Worm (Caenorhabditis elegans) whole organism, midembryonic: ENCODE data around the gene folt-2.

Experiments
- T22C8.4 ChIP-seq: fragments of 200-800 bp; sonication (Bioruptor generic); IDR thresholded peaks from 2 replicates; pipeline ENCODE4 v1.3.6; 2022; ENCODE audit warnings: missing genetic modification characterization, missing compliant biosample characterization
- cog-1 ChIP-seq: sonication (generic microtip); optimal IDR thresholded peaks from 2 replicates; lab custom pipeline; 2016; ENCODE audit warnings: missing genetic modification characterization, missing compliant biosample characterization
- flt-1 ChIP-seq: fragments of 200-800 bp; sonication (Bioruptor generic); IDR thresholded peaks from 2 replicates; pipeline ENCODE4 v1.3.6; 2022; ENCODE audit warnings: missing genetic modification characterization, missing compliant biosample characterization
- klf-2 ChIP-seq: fragments of 200-800 bp; sonication (Bioruptor generic); conservative IDR thresholded peaks from 2 replicates; pipeline ENCODE4 v1.3.6; 2022; ENCODE audit warnings: missing genetic modification reagents, missing genetic modification characterization, missing compliant biosample characterization
- med-1 ChIP-seq: sonication (generic microtip); optimal IDR thresholded peaks from 2 replicates; lab custom pipeline; 2017; ENCODE audit warnings: missing genetic modification characterization, mild to moderate bottlenecking, missing compliant biosample characterization, antibody characterized with exemption, missing genetic modification reagents; ENCODE audit not compliant: insufficient read depth
- ref-1 ChIP-seq: fragments of 200-800 bp; sonication (Bioruptor generic); conservative IDR thresholded peaks from 2 replicates; pipeline ENCODE4 v1.3.6; 2022; ENCODE audit warnings: missing genetic modification reagents, missing genetic modification characterization, missing compliant biosample characterization
- tab-1 ChIP-seq: fragments of 200-800 bp; sonication (Bioruptor generic); IDR thresholded peaks from 2 replicates; pipeline ENCODE4 v1.3.6; 2022; ENCODE audit warnings: missing genetic modification characterization, missing compliant biosample characterization
- ztf-23 ChIP-seq: fragments of 200-800 bp; sonication (Bioruptor generic); IDR thresholded peaks from 2 replicates; pipeline ENCODE4 v1.3.6; 2022; ENCODE audit warnings: missing genetic modification reagents, missing genetic modification characterization, missing compliant biosample characterization
- ztf-29 ChIP-seq: fragments of 200-800 bp; sonication (Bioruptor generic); IDR thresholded peaks from 2 replicates; pipeline ENCODE4 v1.3.6; 2022; ENCODE audit warnings: missing genetic modification reagents, missing genetic modification characterization, missing compliant biosample characterization

The folt-2 gene

ce11 chrV:2891927-2892326 is 16.5 kb upstream of the folt-2 start, which contains the start of gene F37B4.15:
Gene F37B4.15, plus strand, starts transcription at chrV:2892227.
- TF ChIP-seq med-1 (GFP tag; lab: Kevin White, UChicago) = no peak
- TF ChIP-seq klf-2 (GFP tag; lab: Robert Waterston, UW) = no peak
- TF ChIP-seq ztf-23 = no peak
- no peak for TF ChIP-seq ref-1 (GFP tag; lab: Robert Waterston, UW)
- no peak for TF ChIP-seq flt-1
- no peak for TF ChIP-seq ztf-29 (GFP tag; lab: Robert Waterston, UW)
- no peak for TF ChIP-seq tab-1 (GFP tag; lab: Robert Waterston, UW)
- TF ChIP-seq cog-1 (tag; lab: Kevin White, UChicago) = no peak
- no peak for TF ChIP-seq T22C8.4 (GFP tag; lab: Robert Waterston, UW)

ce11 chrV:2888681-2889080 is 13.3 kb upstream of the folt-2 start, which contains the start of gene srw-4:
Gene srw-4, minus strand, starts transcription at chrV:2888781.
- TF ChIP-seq ztf-29 (GFP tag; lab: Robert Waterston, UW) = no peak
- TF ChIP-seq klf-2 (GFP tag; lab: Robert Waterston, UW) = no peak
- TF ChIP-seq med-1 (GFP tag; lab: Kevin White, UChicago) = no peak
- TF ChIP-seq T22C8.4 (GFP tag; lab: Robert Waterston, UW) = no peak
- no peak for TF ChIP-seq flt-1
- no peak for TF ChIP-seq ref-1 (GFP tag; lab: Robert Waterston, UW)
- no peak for TF ChIP-seq tab-1 (GFP tag; lab: Robert Waterston, UW)
- TF ChIP-seq ztf-23 = no peak
- no peak for TF ChIP-seq cog-1 (tag; lab: Kevin White, UChicago)

ce11 chrV:2888265-2888664 is 12.9 kb upstream of the folt-2 start:
- no peak for TF ChIP-seq med-1 (GFP tag; lab: Kevin White, UChicago)
- TF ChIP-seq ref-1 (GFP tag; lab: Robert Waterston, UW) = no peak
- TF ChIP-seq cog-1 (tag; lab: Kevin White, UChicago) = no peak
- TF ChIP-seq T22C8.4 (GFP tag; lab: Robert Waterston, UW) = no peak
- no peak for TF ChIP-seq ztf-23
- no peak for TF ChIP-seq flt-1

- TF ChIP-seq klf-2 (GFP tag; lab: Robert Waterston, UW) = no peak
- no peak for TF ChIP-seq ztf-23
- no peak for TF ChIP-seq ztf-29 (GFP tag; lab: Robert Waterston, UW)
- TF ChIP-seq cog-1 (tag; lab: Kevin White, UChicago) = no peak
- no peak for TF ChIP-seq T22C8.4 (GFP tag; lab: Robert Waterston, UW)
- TF ChIP-seq med-1 (GFP tag; lab: Kevin White, UChicago) = no peak
- no peak for TF ChIP-seq flt-1
- no peak for TF ChIP-seq ref-1 (GFP tag; lab: Robert Waterston, UW)
- no peak for TF ChIP-seq tab-1 (GFP tag; lab: Robert Waterston, UW)
Measured at ce11 chrV:2884411-2884810, 9.0 kb upstream of the folt-2 start, which contains the start of gene sre-24. Gene sre-24, plus strand, starts transcription at chrV:2884711.

- no peak for TF ChIP-seq flt-1
- TF ChIP-seq ref-1 (GFP tag; lab: Robert Waterston, UW) = no peak
- no peak for TF ChIP-seq ztf-29 (GFP tag; lab: Robert Waterston, UW)
- no peak for TF ChIP-seq ztf-23
- no peak for TF ChIP-seq klf-2 (GFP tag; lab: Robert Waterston, UW)
- no peak for TF ChIP-seq med-1 (GFP tag; lab: Kevin White, UChicago)
- TF ChIP-seq T22C8.4 (GFP tag; lab: Robert Waterston, UW) = no peak
- TF ChIP-seq cog-1 (tag; lab: Kevin White, UChicago) = no peak
- TF ChIP-seq tab-1 (GFP tag; lab: Robert Waterston, UW) = no peak
Measured at ce11 chrV:2883097-2883496, 7.7 kb upstream of the folt-2 start.

- no peak for TF ChIP-seq ref-1 (GFP tag; lab: Robert Waterston, UW)
- no peak for TF ChIP-seq tab-1 (GFP tag; lab: Robert Waterston, UW)
- TF ChIP-seq T22C8.4 (GFP tag; lab: Robert Waterston, UW) = no peak
- TF ChIP-seq med-1 (GFP tag; lab: Kevin White, UChicago) = no peak
- TF ChIP-seq ztf-29 (GFP tag; lab: Robert Waterston, UW) = no peak
- TF ChIP-seq cog-1 (tag; lab: Kevin White, UChicago) = no peak
- TF ChIP-seq klf-2 (GFP tag; lab: Robert Waterston, UW) = no peak
- no peak for TF ChIP-seq flt-1
- no peak for TF ChIP-seq ztf-23
Measured at ce11 chrV:2881565-2881964, 6.2 kb upstream of the folt-2 start.

- TF ChIP-seq flt-1 = no peak
- TF ChIP-seq cog-1 (tag; lab: Kevin White, UChicago) = no peak
- TF ChIP-seq med-1 (GFP tag; lab: Kevin White, UChicago) = no peak
- no peak for TF ChIP-seq ztf-29 (GFP tag; lab: Robert Waterston, UW)
- TF ChIP-seq T22C8.4 (GFP tag; lab: Robert Waterston, UW) = no peak
- TF ChIP-seq tab-1 (GFP tag; lab: Robert Waterston, UW) = no peak
- no peak for TF ChIP-seq ztf-23
- no peak for TF ChIP-seq klf-2 (GFP tag; lab: Robert Waterston, UW)
- TF ChIP-seq ref-1 (GFP tag; lab: Robert Waterston, UW) = no peak
Measured at ce11 chrV:2881016-2881415, 5.6 kb upstream of the folt-2 start, which contains the start of gene ifc-1. Gene ifc-1, plus strand, starts transcription at chrV:2881393.

- TF ChIP-seq ref-1 (GFP tag; lab: Robert Waterston, UW) = no peak
- no peak for TF ChIP-seq T22C8.4 (GFP tag; lab: Robert Waterston, UW)
- no peak for TF ChIP-seq med-1 (GFP tag; lab: Kevin White, UChicago)
- no peak for TF ChIP-seq cog-1 (tag; lab: Kevin White, UChicago)
Measured at ce11 chrV:2880356-2880755, 5.0 kb upstream of the folt-2 start.

- no peak for TF ChIP-seq klf-2 (GFP tag; lab: Robert Waterston, UW)
- no peak for TF ChIP-seq ztf-23
- no peak for TF ChIP-seq ref-1 (GFP tag; lab: Robert Waterston, UW)
- TF ChIP-seq flt-1 = no peak
- TF ChIP-seq cog-1 (tag; lab: Kevin White, UChicago) = no peak
- no peak for TF ChIP-seq med-1 (GFP tag; lab: Kevin White, UChicago)
- no peak for TF ChIP-seq ztf-29 (GFP tag; lab: Robert Waterston, UW)
- TF ChIP-seq tab-1 (GFP tag; lab: Robert Waterston, UW) = no peak
- TF ChIP-seq T22C8.4 (GFP tag; lab: Robert Waterston, UW) = no peak
Measured at ce11 chrV:2879801-2880200, 4.4 kb upstream of the folt-2 start, which contains the start of gene str-39. Gene str-39, minus strand, starts transcription at chrV:2879901.
